Fruit fly (Drosophila melanogaster): Measurements from ENCODE around the gene Sfxn2.

dm6 chr3L:19031858-19032257 lies 31.1 kb upstream of the Sfxn2 start:
- TF ChIP-seq CG8478 (optimal IDR thresholded peaks at IDR 0.05) (no peak), pan (optimal IDR thresholded peaks at IDR 0.05) (no peak), psq (optimal IDR thresholded peaks at IDR 0.05) (no peak), usp (GFP tag; optimal IDR thresholded peaks at IDR 0.05) (no peak), EcR (GFP tag; optimal IDR thresholded peaks at IDR 0.05) (no peak), Dll (optimal IDR thresholded peaks at IDR 0.05) (no peak)
